Fruit fly (Drosophila melanogaster) whole organism, adult: Measurements from ENCODE around the gene Dad.

Experiments
- CG11617 ChIP-seq: fragments of 200-800 bp; sonication (Bioruptor generic); optimal IDR thresholded peaks from 2 replicates; lab custom pipeline; 2017; ENCODE audit warnings: mild to moderate bottlenecking, missing biosample characterization, missing genetic modification reagents, missing genetic modification characterization
- CG12768 ChIP-seq: fragments of 200-800 bp; sonication (Bioruptor generic); optimal IDR thresholded peaks from 2 replicates; lab custom pipeline; 2017; ENCODE audit warnings: missing biosample characterization, missing genetic modification characterization, mild to moderate bottlenecking, moderate library complexity, missing genetic modification reagents
- CG14711 ChIP-seq: fragments of 200-800 bp; sonication (Bioruptor generic); optimal IDR thresholded peaks from 2 replicates; lab custom pipeline; 2018; ENCODE audit warnings: missing biosample characterization, mild to moderate bottlenecking, missing genetic modification characterization, moderate library complexity
- CG1620 ChIP-seq: fragments of 200-800 bp; sonication (Bioruptor generic); optimal IDR thresholded peaks from 2 replicates; lab custom pipeline; 2016; ENCODE audit warnings: missing biosample characterization, missing genetic modification characterization
- CG33017 ChIP-seq: fragments of 200-800 bp; sonication (Bioruptor generic); optimal IDR thresholded peaks from 2 replicates; lab custom pipeline; 2018; ENCODE audit warnings: missing biosample characterization, mild to moderate bottlenecking, missing genetic modification characterization, moderate library complexity
- CG5204 ChIP-seq: fragments of 200-800 bp; sonication (Bioruptor generic); optimal IDR thresholded peaks from 2 replicates; lab custom pipeline; 2016; ENCODE audit warnings: missing biosample characterization, missing genetic modification characterization
- CG7045 ChIP-seq: fragments of 200-800 bp; sonication (Bioruptor generic); optimal IDR thresholded peaks from 2 replicates; lab custom pipeline; 2017; ENCODE audit warnings: missing biosample characterization, mild to moderate bottlenecking, missing genetic modification characterization
- CG7101 ChIP-seq: fragments of 200-800 bp; sonication (Bioruptor generic); optimal IDR thresholded peaks from 2 replicates; lab custom pipeline; 2018; ENCODE audit warnings: missing biosample characterization, mild to moderate bottlenecking, missing genetic modification characterization, moderate library complexity
- Clk ChIP-seq: fragments of 200-800 bp; sonication (Bioruptor generic); optimal IDR thresholded peaks from 2 replicates; lab custom pipeline; 2017; ENCODE audit warnings: missing biosample characterization, missing genetic modification characterization
- Crg-1 ChIP-seq: fragments of 200-800 bp; sonication (Bioruptor generic); optimal IDR thresholded peaks from 2 replicates; lab custom pipeline; 2016; ENCODE audit warnings: missing biosample characterization, missing genetic modification characterization
- Hr96 ChIP-seq: fragments of 200-800 bp; sonication (Bioruptor generic); optimal IDR thresholded peaks from 2 replicates; lab custom pipeline; 2016; ENCODE audit warnings: missing biosample characterization, missing genetic modification characterization
- Mnt ChIP-seq: fragments of 200-800 bp; sonication (Bioruptor generic); optimal IDR thresholded peaks from 2 replicates; lab custom pipeline; 2016; ENCODE audit warnings: missing biosample characterization, mild to moderate bottlenecking, missing genetic modification characterization
- bab1 ChIP-seq: fragments of 200-800 bp; sonication (Bioruptor generic); optimal IDR thresholded peaks from 3 replicates; lab custom pipeline; 2019; ENCODE audit warnings: missing biosample characterization, mild to moderate bottlenecking, missing genetic modification characterization, moderate library complexity
- cic ChIP-seq: fragments of 200-800 bp; sonication (Bioruptor generic); optimal IDR thresholded peaks from 2 replicates; lab custom pipeline; 2017; ENCODE audit warnings: missing biosample characterization, mild to moderate bottlenecking, missing genetic modification characterization, moderate library complexity
- cnc ChIP-seq, 2 experiments: fragments of >200 bp; optimal IDR thresholded peaks; 2 replicates each; lab custom pipeline; 2017
- kay ChIP-seq: fragments of 200-800 bp; sonication (Bioruptor generic); peaks from one replicate; lab custom pipeline; 2016; ENCODE audit warnings: missing biosample characterization, missing genetic modification characterization, borderline replicate concordance
- ovo ChIP-seq: fragments of 200-800 bp; sonication (Bioruptor generic); optimal IDR thresholded peaks from 2 replicates; lab custom pipeline; 2016; ENCODE audit warnings: missing biosample characterization, missing genetic modification characterization
- pad ChIP-seq: fragments of 200-800 bp; sonication (Bioruptor generic); optimal IDR thresholded peaks from 3 replicates; lab custom pipeline; 2017; ENCODE audit warnings: missing biosample characterization, missing genetic modification characterization, mild to moderate bottlenecking, moderate library complexity, missing genetic modification reagents
- tj ChIP-seq: fragments of 200-800 bp; sonication (Bioruptor generic); optimal IDR thresholded peaks from 3 replicates; lab custom pipeline; 2017; ENCODE audit warnings: missing biosample characterization, mild to moderate bottlenecking, missing genetic modification characterization, moderate library complexity
- toe ChIP-seq: fragments of 200-800 bp; sonication (Bioruptor generic); optimal IDR thresholded peaks from 2 replicates; lab custom pipeline; 2016; ENCODE audit warnings: missing biosample characterization, missing genetic modification characterization

Gene Dad

dm6 chr3R:17018902-17019527 is 34.8 kb upstream of the Dad start:
- no peak for TF ChIP-seq Crg-1 (GFP tag; lab: Kevin White, UChicago)
- no peak for TF ChIP-seq CG12768 (GFP tag; lab: Kevin White, UChicago)
- peak; percentile 7 for TF ChIP-seq CG5204
- TF ChIP-seq kay, result peak; percentile 36

dm6 chr3R:17020956-17021355 is 32.9 kb upstream of the Dad start, which contains the start of gene Adsl:
Gene Adsl, minus strand, starts transcription at chr3R:17021120.
- TF ChIP-seq cnc (optimal IDR thresholded peaks at IDR 0.05; lab: Kevin White, UChicago) (no peak), Crg-1 (GFP tag; lab: Kevin White, UChicago) (no peak), bab1 (GFP tag; lab: Kevin White, UChicago) (peak; percentile 85), CG12768 (GFP tag; lab: Kevin White, UChicago) (no peak), CG33017 (tag; lab: Kevin White, UChicago) (peak; percentile 56), CG1620 (GFP tag; lab: Kevin White, UChicago) (peak; percentile 18), CG11617 (GFP tag; lab: Kevin White, UChicago) (peak; percentile 65), Clk (no peak), CG7101 (tag; lab: Kevin White, UChicago) (peak; percentile 59), Mnt (peak; percentile 84), CG7045 (GFP tag; lab: Kevin White, UChicago) (peak; percentile 24), CG14711 (peak; percentile 23), toe (GFP tag; lab: Kevin White, UChicago) (no peak), CG5204 (no peak), cic (GFP tag; lab: Kevin White, UChicago) (no peak), ovo (peak; percentile 51), kay (peak; percentile 82), pad (peak; percentile 46), Hr96 (GFP tag; lab: Kevin White, UChicago) (peak; percentile 18), tj (GFP tag; lab: Kevin White, UChicago) (peak; percentile 28)

DNA sequence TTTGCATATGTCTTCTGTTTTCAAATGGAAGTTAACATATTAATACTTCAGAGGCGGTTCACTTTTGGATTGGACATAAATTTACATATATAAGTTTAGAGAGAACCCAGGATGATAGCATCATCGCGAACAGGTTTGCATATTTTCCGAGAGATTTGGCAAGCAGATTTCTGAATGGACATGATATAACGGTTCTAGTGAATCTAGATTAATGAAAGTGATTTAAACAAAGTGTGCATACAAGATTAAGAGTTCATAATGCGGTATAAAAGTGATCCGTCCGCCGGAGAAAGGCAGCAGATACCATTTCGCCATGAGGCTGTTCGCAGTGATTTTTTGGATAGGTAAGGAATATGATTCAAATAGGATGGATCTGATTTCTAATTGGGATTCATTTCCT is 25.4 kb upstream of the Dad start, which contains the start of gene CG5225:
Gene CG5225 (plus strand): TSS at position 301 of the 400 bp plus-strand sequence.
- TF ChIP-seq pad, result no peak
- TF ChIP-seq Clk, result no peak
- no peak for TF ChIP-seq toe (GFP tag; lab: Kevin White, UChicago)
- no peak for TF ChIP-seq CG7101 (tag; lab: Kevin White, UChicago)
- TF ChIP-seq CG33017 (tag; lab: Kevin White, UChicago), result no peak
- TF ChIP-seq Mnt, result no peak
- no peak for TF ChIP-seq cic (GFP tag; lab: Kevin White, UChicago)
- no peak for TF ChIP-seq cnc (optimal IDR thresholded peaks at IDR 0.05; lab: Kevin White, UChicago)
- TF ChIP-seq bab1 (GFP tag; lab: Kevin White, UChicago), result no peak
- TF ChIP-seq CG12768 (GFP tag; lab: Kevin White, UChicago), result no peak
- TF ChIP-seq Crg-1 (GFP tag; lab: Kevin White, UChicago), result no peak
- TF ChIP-seq ovo, result no peak
- no peak for TF ChIP-seq Hr96 (GFP tag; lab: Kevin White, UChicago)
- no peak for TF ChIP-seq CG7045 (GFP tag; lab: Kevin White, UChicago)

DNA sequence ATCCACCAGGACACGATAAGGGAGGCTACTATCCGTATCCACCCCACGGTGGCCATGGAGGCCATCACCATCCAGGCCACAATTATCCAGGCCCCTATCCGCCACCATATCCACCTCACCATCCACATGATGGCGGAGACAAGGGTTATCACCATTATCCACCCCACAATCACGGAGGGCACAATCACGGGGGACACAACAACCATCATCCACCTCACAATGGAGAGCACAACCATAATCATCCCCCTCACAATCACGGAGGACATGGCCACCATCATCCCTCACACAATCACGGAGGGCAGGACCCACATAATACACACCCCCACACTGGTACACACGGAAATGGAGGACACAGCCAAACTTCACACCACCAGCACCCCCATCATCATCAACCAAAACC is 24.0 kb upstream of the Dad start:
- TF ChIP-seq CG7101 (tag; lab: Kevin White, UChicago), result no peak

dm6 chr3R:17031502-17031901 is 22.3 kb upstream of the Dad start, which contains the start of gene CG31268:
Gene CG31268, plus strand, starts transcription at chr3R:17031802.
- TF ChIP-seq bab1 (GFP tag; lab: Kevin White, UChicago) (no peak), CG7045 (GFP tag; lab: Kevin White, UChicago) (no peak), CG12768 (GFP tag; lab: Kevin White, UChicago) (no peak), CG5204 (no peak), tj (GFP tag; lab: Kevin White, UChicago) (no peak), toe (GFP tag; lab: Kevin White, UChicago) (no peak), Clk (no peak), pad (no peak), Crg-1 (GFP tag; lab: Kevin White, UChicago) (no peak), cic (GFP tag; lab: Kevin White, UChicago) (no peak), CG1620 (GFP tag; lab: Kevin White, UChicago) (no peak), CG7101 (tag; lab: Kevin White, UChicago) (no peak)

dm6 chr3R:17035945-17036344 is 17.9 kb upstream of the Dad start, which contains the start of gene CG4009:
Gene CG4009, minus strand, starts transcription at chr3R:17036045.
- TF ChIP-seq CG5204 (no peak), CG12768 (GFP tag; lab: Kevin White, UChicago) (no peak), pad (no peak), toe (GFP tag; lab: Kevin White, UChicago) (no peak), Hr96 (GFP tag; lab: Kevin White, UChicago) (no peak), CG14711 (no peak)
